Worm (Caenorhabditis elegans) whole organism, L3 larva: ENCODE measurements around the gene F53F1.3.

Source experiments
- ceh-16 ChIP-seq: sonication (generic microtip); optimal IDR thresholded peaks from 2 replicates; lab custom pipeline; 2017; ENCODE audit warnings: missing biosample characterization, missing genetic modification characterization
- ceh-82 ChIP-seq: fragments of 150-350 bp; optimal IDR thresholded peaks from 2 replicates; lab custom pipeline; 2014; ENCODE audit warnings: missing biosample characterization, missing genetic modification characterization
- ceh-9 ChIP-seq: sonication (generic microtip); optimal IDR thresholded peaks from 2 replicates; lab custom pipeline; 2018; ENCODE audit warnings: missing biosample characterization, missing genetic modification characterization
- egl-27 ChIP-seq: sonication (generic microtip); optimal IDR thresholded peaks from 4 replicates; lab custom pipeline; 2017; ENCODE audit warnings: missing biosample characterization, missing genetic modification reagents, missing genetic modification characterization
- egl-5 ChIP-seq: fragments of 150-350 bp; optimal IDR thresholded peaks from 2 replicates; lab custom pipeline; 2017; ENCODE audit warnings: missing biosample characterization, missing genetic modification reagents, missing genetic modification characterization, inconsistent platforms
- elt-2 ChIP-seq: sonication (generic microtip); optimal IDR thresholded peaks from 2 replicates; lab custom pipeline; 2016; ENCODE audit warnings: missing genetic modification reagents, mild to moderate bottlenecking, missing genetic modification characterization, missing compliant biosample characterization
- fkh-2 ChIP-seq: fragments of 150-350 bp; optimal IDR thresholded peaks from 2 replicates; lab custom pipeline; 2014; ENCODE audit warnings: missing biosample characterization, missing genetic modification reagents, missing genetic modification characterization
- hmg-11 ChIP-seq: sonication (generic microtip); optimal IDR thresholded peaks from 2 replicates; lab custom pipeline; 2016; ENCODE audit warnings: missing genetic modification characterization, missing compliant biosample characterization
- lin-15B ChIP-seq: fragments of 150-350 bp; optimal IDR thresholded peaks from 2 replicates; lab custom pipeline; 2014; ENCODE audit warnings: missing biosample characterization, missing genetic modification characterization
- lin-39 ChIP-seq: fragments of 150-350 bp; optimal IDR thresholded peaks from 2 replicates; lab custom pipeline; 2018; ENCODE audit warnings: missing biosample characterization, missing genetic modification reagents, missing genetic modification characterization
- lsy-12 ChIP-seq: sonication (generic microtip); optimal IDR thresholded peaks from 2 replicates; lab custom pipeline; 2016; ENCODE audit warnings: mild to moderate bottlenecking, missing genetic modification characterization, missing compliant biosample characterization
- mdl-1 ChIP-seq: fragments of 150-350 bp; optimal IDR thresholded peaks from 2 replicates; lab custom pipeline; 2014; ENCODE audit warnings: missing biosample characterization, missing genetic modification characterization
- mml-1 ChIP-seq: fragments of 150-350 bp; sonication (generic microtip); optimal IDR thresholded peaks from 3 replicates; lab custom pipeline; 2014; ENCODE audit warnings: missing biosample characterization, missing genetic modification characterization
- nfya-1 ChIP-seq: sonication (generic microtip); optimal IDR thresholded peaks from 2 replicates; lab custom pipeline; 2017; ENCODE audit warnings: missing genetic modification characterization, mild to moderate bottlenecking, missing compliant biosample characterization, antibody characterized with exemption, moderate library complexity; ENCODE audit not compliant: insufficient read depth
- nhr-11 ChIP-seq: fragments of 150-350 bp; optimal IDR thresholded peaks from 2 replicates; lab custom pipeline; 2014; ENCODE audit warnings: missing biosample characterization, missing genetic modification characterization
- nhr-237 ChIP-seq: fragments of 150-350 bp; optimal IDR thresholded peaks from 2 replicates; lab custom pipeline; 2014; ENCODE audit warnings: missing biosample characterization, missing genetic modification characterization
- nhr-25 ChIP-seq: sonication (generic microtip); optimal IDR thresholded peaks from 2 replicates; lab custom pipeline; 2017; ENCODE audit warnings: missing biosample characterization, missing genetic modification characterization
- nhr-67 ChIP-seq: fragments of 150-350 bp; optimal IDR thresholded peaks from 2 replicates; lab custom pipeline; 2014; ENCODE audit warnings: missing biosample characterization, missing genetic modification characterization
- nhr-76 ChIP-seq: fragments of 150-350 bp; sonication (generic microtip); optimal IDR thresholded peaks from 5 replicates; lab custom pipeline; 2014; ENCODE audit warnings: missing biosample characterization, missing genetic modification characterization
- pha-4 ChIP-seq: fragments of 150-350 bp; optimal IDR thresholded peaks from 2 replicates; lab custom pipeline; 2014; ENCODE audit warnings: missing biosample characterization, missing genetic modification reagents, missing genetic modification characterization
- tbx-2 ChIP-seq: sonication (generic microtip); optimal IDR thresholded peaks from 2 replicates; lab custom pipeline; 2016; ENCODE audit warnings: mild to moderate bottlenecking, missing genetic modification characterization, missing compliant biosample characterization
- unc-62 ChIP-seq: fragments of 150-350 bp; sonication (generic microtip); optimal IDR thresholded peaks from 4 replicates; lab custom pipeline; 2014; ENCODE audit warnings: missing biosample characterization, missing genetic modification reagents, missing genetic modification characterization
- zag-1 ChIP-seq: fragments of 150-350 bp; optimal IDR thresholded peaks from 2 replicates; lab custom pipeline; 2014; ENCODE audit warnings: missing biosample characterization, missing genetic modification characterization
- ztf-4 ChIP-seq: fragments of 150-350 bp; optimal IDR thresholded peaks from 2 replicates; lab custom pipeline; 2014; ENCODE audit warnings: missing biosample characterization, missing genetic modification characterization

F53F1.3 gene

DNA sequence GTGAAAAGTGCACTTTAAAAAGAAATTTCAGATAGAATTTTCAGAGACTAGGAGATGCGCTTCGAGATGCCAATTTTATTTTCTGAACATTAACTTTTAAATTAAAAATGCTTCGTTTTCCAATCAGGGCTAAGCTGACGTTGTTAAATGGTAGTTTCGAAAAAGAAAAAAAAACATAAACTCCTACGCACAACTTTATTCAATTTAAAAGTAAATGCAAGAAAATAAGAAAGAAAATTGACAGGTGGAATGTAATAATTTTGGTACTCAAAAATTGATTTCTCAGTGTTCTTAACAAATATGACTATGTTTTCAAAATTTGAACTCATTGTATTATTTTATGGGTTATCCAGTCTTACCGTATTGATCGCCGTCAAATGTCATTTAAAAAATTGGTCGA, 45.3 kb downstream of the F53F1.3 start, which contains the start of gene lurp-2:
Gene lurp-2, plus strand, starts transcription at position 301 of the 400 bp plus-strand sequence.
- TF ChIP-seq egl-5 (tag; lab: Kevin White, UChicago) (no peak), fkh-2 (tag; lab: Kevin White, UChicago) (no peak), zag-1 (tag; lab: Kevin White, UChicago) (no peak), nfya-1 (tag; lab: Kevin White, UChicago) (no peak), unc-62 (GFP tag; lab: Kevin White, UChicago) (no peak), mml-1 (tag; lab: Kevin White, UChicago) (no peak), tbx-2 (tag; lab: Kevin White, UChicago) (no peak), nhr-67 (tag; lab: Kevin White, UChicago) (no peak), lsy-12 (tag; lab: Kevin White, UChicago) (no peak), egl-27 (no peak), nhr-11 (no peak), nhr-25 (tag; lab: Kevin White, UChicago) (no peak), nhr-76 (tag; lab: Kevin White, UChicago) (no peak), ztf-4 (no peak), nhr-237 (no peak), ceh-16 (tag; lab: Kevin White, UChicago) (no peak)

DNA sequence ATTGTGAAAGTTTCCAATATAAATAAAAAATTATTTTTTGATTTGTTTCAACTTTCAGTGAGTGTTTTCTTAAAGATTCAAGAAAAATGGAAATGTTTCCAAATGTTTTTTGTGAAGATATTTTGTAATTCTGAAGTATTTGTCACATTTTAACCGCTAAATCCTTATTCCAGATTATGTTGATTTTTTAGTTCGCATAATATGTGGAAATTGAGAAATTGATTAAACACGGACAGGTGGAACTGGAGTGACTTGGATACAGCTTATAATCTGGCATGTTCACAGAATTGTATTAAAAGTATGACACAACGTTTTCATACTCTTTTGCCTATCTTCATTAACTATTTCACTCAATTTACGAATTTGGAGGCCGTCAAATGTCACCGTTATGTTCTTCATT, 47.4 kb downstream of the F53F1.3 start, which contains the start of gene lurp-3:
Gene lurp-3, plus strand, starts transcription at position 301 of the 400 bp plus-strand sequence.
- TF ChIP-seq lin-15B (tag; lab: Kevin White, UChicago) (no peak), mdl-1 (tag; lab: Kevin White, UChicago) (no peak), ceh-82 (tag; lab: Kevin White, UChicago) (no peak)

ce11 chrV:13457858-13458257, 49.8 kb downstream of the F53F1.3 start, which contains the start of gene F25H9.2:
TSS of gene F25H9.2 (plus strand) at chrV:13458083.
- TF ChIP-seq elt-2 (tag; lab: Kevin White, UChicago) (peak; percentile 5), hmg-11 (tag; lab: Kevin White, UChicago) (peak; percentile 39), lin-39 (tag; lab: Kevin White, UChicago) (no peak), lin-15B (tag; lab: Kevin White, UChicago) (peak; percentile 20), ceh-9 (tag; lab: Kevin White, UChicago) (no peak)
- TF ChIP-seq, all 47 proteins: peak for 3

DNA sequence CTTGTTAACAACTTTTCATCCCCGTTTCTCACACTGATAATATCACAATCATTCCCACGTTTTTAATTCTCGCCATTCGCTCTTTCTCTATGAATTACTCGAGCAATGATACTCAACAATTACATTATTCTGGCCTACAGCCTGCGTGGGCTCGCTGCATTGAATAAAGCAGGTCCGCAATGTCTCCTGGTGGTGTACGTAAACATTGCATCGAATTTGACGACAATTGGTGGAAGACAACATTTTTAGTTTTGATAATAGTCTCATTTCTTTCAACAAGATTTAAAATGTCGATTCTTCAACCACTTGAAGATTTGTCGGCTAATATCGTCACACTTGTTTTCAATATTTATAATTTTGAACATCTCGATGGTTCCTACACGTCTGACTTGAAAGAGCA, 51.3 kb downstream of the F53F1.3 start, which contains the start of gene bath-39:
Gene bath-39, plus strand, starts transcription at position 137 of the 400 bp plus-strand sequence.
- TF ChIP-seq lin-15B (tag; lab: Kevin White, UChicago): peak; percentile 12
- peak; percentile 1 for TF ChIP-seq elt-2 (tag; lab: Kevin White, UChicago)
- no peak for TF ChIP-seq fkh-2 (tag; lab: Kevin White, UChicago)
- peak; percentile 27 for TF ChIP-seq pha-4 (tag; lab: Kevin White, UChicago)
